Worm (Caenorhabditis elegans) whole organism, young adult: Measurements from ENCODE around the gene AC3.5.

ENCODE experiments used
- B0336.3 ChIP-seq: fragments of 200-800 bp; sonication (Bioruptor generic); IDR thresholded peaks from 2 replicates; pipeline ENCODE4 v1.3.6; 2022; ENCODE audit warnings: missing genetic modification characterization, missing compliant biosample characterization
- C17E4.6 ChIP-seq: fragments of 200-800 bp; sonication (Bioruptor generic); IDR thresholded peaks from 2 replicates; pipeline ENCODE4 v1.3.6; 2022; ENCODE audit warnings: missing genetic modification reagents, missing genetic modification characterization, missing compliant biosample characterization
- F23B12.7 ChIP-seq: sonication (generic microtip); optimal IDR thresholded peaks from 2 replicates; lab custom pipeline; 2017; ENCODE audit warnings: missing genetic modification characterization, mild to moderate bottlenecking, missing compliant biosample characterization, antibody characterized with exemption, moderate library complexity; ENCODE audit not compliant: insufficient read depth
- K11D2.4 ChIP-seq: fragments of 200-800 bp; sonication (Bioruptor generic); IDR thresholded peaks from 2 replicates; pipeline ENCODE4 v1.3.6; 2022; ENCODE audit warnings: missing genetic modification reagents, missing genetic modification characterization, missing compliant biosample characterization
- T26A5.8 ChIP-seq: sonication (generic microtip); optimal IDR thresholded peaks from 2 replicates; lab custom pipeline; 2016; ENCODE audit warnings: missing genetic modification characterization, missing compliant biosample characterization
- Y53G8AR.9 ChIP-seq: fragments of 200-800 bp; sonication (Bioruptor generic); conservative IDR thresholded peaks from 2 replicates; pipeline ENCODE4 v1.3.6; 2022; ENCODE audit warnings: missing genetic modification reagents, missing genetic modification characterization, missing compliant biosample characterization
- Y56A3A.18 ChIP-seq: fragments of 200-800 bp; sonication (Bioruptor generic); IDR thresholded peaks from 2 replicates; pipeline ENCODE4 v1.3.6; 2022; ENCODE audit warnings: missing genetic modification reagents, missing genetic modification characterization, missing compliant biosample characterization
- ZK185.1 ChIP-seq: sonication (generic microtip); optimal IDR thresholded peaks from 2 replicates; lab custom pipeline; 2016; ENCODE audit warnings: mild to moderate bottlenecking, missing genetic modification characterization, missing compliant biosample characterization; ENCODE audit not compliant: poor library complexity, severe bottlenecking
- akir-1 ChIP-seq: fragments of 200-800 bp; sonication (Bioruptor generic); optimal IDR thresholded peaks from 2 replicates; lab custom pipeline; 2018; ENCODE audit warnings: mild to moderate bottlenecking, missing genetic modification characterization, moderate library complexity, missing compliant biosample characterization
- ama-1 ChIP-seq, 3 experiments: fragments of 150-350 bp in 1 of 3; sonication (generic microtip) in 2 of 3; optimal IDR thresholded peaks; 2 replicates each; lab custom pipeline; 2014 to 2018; ENCODE audit warnings: missing biosample characterization in 2 of 3, missing genetic modification characterization in 2 of 3, missing genetic modification reagents in 2 of 3
- atf-7 ChIP-seq: sonication (generic microtip); optimal IDR thresholded peaks from 2 replicates; lab custom pipeline; 2017; ENCODE audit warnings: mild to moderate bottlenecking, missing genetic modification characterization, missing compliant biosample characterization
- bed-1 ChIP-seq: fragments of 200-800 bp; sonication (Bioruptor generic); IDR thresholded peaks from 2 replicates; pipeline ENCODE4 v1.3.6; 2022; ENCODE audit warnings: missing genetic modification reagents, missing genetic modification characterization, missing compliant biosample characterization
- cebp-1 ChIP-seq, 2 experiments: fragments of 200-800 bp in 1 of 2; sonication (Bioruptor generic) in 1 of 2; sonication (generic microtip) in 1 of 2; IDR thresholded peaks in 1 of 2; optimal IDR thresholded peaks in 1 of 2; 2 replicates each; pipeline versions ENCODE4 v1.3.6 to Lab custom; 2017 to 2022; ENCODE audit warnings: missing compliant biosample characterization in 2 of 2, missing genetic modification characterization in 2 of 2, mild to moderate bottlenecking in 1 of 2, missing genetic modification reagents in 1 of 2, moderate library complexity in 1 of 2
- ceh-79 ChIP-seq: sonication (generic microtip); optimal IDR thresholded peaks from 2 replicates; lab custom pipeline; 2017; ENCODE audit warnings: mild to moderate bottlenecking, missing genetic modification characterization, missing compliant biosample characterization
- dpl-1 ChIP-seq: fragments of 150-350 bp; optimal IDR thresholded peaks from 2 replicates; lab custom pipeline; 2014; ENCODE audit warnings: missing biosample characterization, missing genetic modification reagents, missing genetic modification characterization
- ets-4 ChIP-seq: fragments of 200-800 bp; sonication (Bioruptor generic); optimal IDR thresholded peaks from 2 replicates; lab custom pipeline; 2018; ENCODE audit warnings: mild to moderate bottlenecking, missing genetic modification characterization, missing compliant biosample characterization
- him-1 ChIP-seq: sonication (generic microtip); optimal IDR thresholded peaks from 2 replicates; lab custom pipeline; 2016; ENCODE audit warnings: missing genotype, missing genetic modification reagents, missing genetic modification characterization, missing compliant biosample characterization
- hlh-12 ChIP-seq: sonication (generic microtip); optimal IDR thresholded peaks from 2 replicates; lab custom pipeline; 2016; ENCODE audit warnings: missing genetic modification characterization, missing compliant biosample characterization
- hlh-26 ChIP-seq: fragments of 200-800 bp; sonication (Bioruptor generic); conservative IDR thresholded peaks from 2 replicates; pipeline ENCODE4 v1.3.6; 2022; ENCODE audit warnings: missing genetic modification reagents, missing genetic modification characterization, missing compliant biosample characterization
- hmg-20 ChIP-seq: fragments of 200-800 bp; sonication (Bioruptor generic); IDR thresholded peaks from 2 replicates; pipeline ENCODE4 v1.3.6; 2022; ENCODE audit warnings: missing genetic modification reagents, missing genetic modification characterization, missing compliant biosample characterization
- hsf-1 ChIP-seq: fragments of 200-800 bp; sonication (Bioruptor generic); IDR thresholded peaks from 2 replicates; pipeline ENCODE4 v1.3.6; 2022; ENCODE audit warnings: missing genetic modification reagents, missing genetic modification characterization, missing compliant biosample characterization
- lin-40 ChIP-seq: sonication (generic microtip); optimal IDR thresholded peaks from 2 replicates; lab custom pipeline; 2016; ENCODE audit warnings: missing genetic modification characterization, mild to moderate bottlenecking, missing compliant biosample characterization, missing genotype, missing genetic modification reagents
- lin-54 ChIP-seq: fragments of 200-800 bp; sonication (Bioruptor generic); optimal IDR thresholded peaks from 2 replicates; lab custom pipeline; 2018; ENCODE audit warnings: mild to moderate bottlenecking, missing genetic modification characterization, missing compliant biosample characterization
- lsl-1 ChIP-seq: fragments of 200-800 bp; sonication (Bioruptor generic); optimal IDR thresholded peaks from 2 replicates; lab custom pipeline; 2018; ENCODE audit warnings: mild to moderate bottlenecking, missing genetic modification characterization, moderate library complexity, missing compliant biosample characterization
- madf-3 ChIP-seq: fragments of 200-800 bp; sonication (Bioruptor generic); IDR thresholded peaks from 2 replicates; pipeline ENCODE4 v1.3.6; 2022; ENCODE audit warnings: missing genetic modification reagents, missing genetic modification characterization, missing compliant biosample characterization
- nfya-1 ChIP-seq: sonication (generic microtip); optimal IDR thresholded peaks from 2 replicates; lab custom pipeline; 2017; ENCODE audit warnings: antibody characterized with exemption, missing compliant biosample characterization, missing genetic modification characterization, borderline replicate concordance; ENCODE audit not compliant: insufficient read depth
- nfya-2 ChIP-seq: fragments of 200-800 bp; sonication (Bioruptor generic); IDR thresholded peaks from 2 replicates; pipeline ENCODE4 v1.3.6; 2022; ENCODE audit warnings: missing genetic modification reagents, missing genetic modification characterization, missing compliant biosample characterization
- nhr-179 ChIP-seq: sonication (generic microtip); optimal IDR thresholded peaks from 2 replicates; lab custom pipeline; 2016; ENCODE audit warnings: mild to moderate bottlenecking, missing genetic modification characterization, missing compliant biosample characterization
- nhr-27 ChIP-seq: fragments of 200-800 bp; sonication (Bioruptor generic); optimal IDR thresholded peaks from 2 replicates; lab custom pipeline; 2018; ENCODE audit warnings: mild to moderate bottlenecking, missing genetic modification characterization, moderate library complexity, missing compliant biosample characterization
- nhr-80 ChIP-seq: sonication (generic microtip); optimal IDR thresholded peaks from 2 replicates; lab custom pipeline; 2016; ENCODE audit warnings: missing genetic modification characterization, missing compliant biosample characterization
- nhr-90 ChIP-seq: sonication (generic microtip); optimal IDR thresholded peaks from 2 replicates; lab custom pipeline; 2016; ENCODE audit warnings: missing genotype, mild to moderate bottlenecking, missing genetic modification characterization, missing compliant biosample characterization
- pbrm-1 ChIP-seq: fragments of 200-800 bp; sonication (Bioruptor generic); IDR thresholded peaks from 2 replicates; pipeline ENCODE4 v1.3.6; 2022; ENCODE audit warnings: missing genetic modification reagents, missing genetic modification characterization, missing compliant biosample characterization
- snpc-1.3 ChIP-seq: sonication (generic microtip); optimal IDR thresholded peaks from 2 replicates; lab custom pipeline; 2017; ENCODE audit warnings: missing genetic modification characterization, mild to moderate bottlenecking, missing compliant biosample characterization, antibody characterized with exemption, moderate library complexity, missing genotype, missing genetic modification reagents; ENCODE audit not compliant: insufficient read depth
- unc-62 ChIP-seq: fragments of 150-350 bp; optimal IDR thresholded peaks from 2 replicates; lab custom pipeline; 2014; ENCODE audit warnings: missing biosample characterization, missing genetic modification reagents, missing genetic modification characterization
- ztf-22 ChIP-seq: fragments of 200-800 bp; sonication (Bioruptor generic); optimal IDR thresholded peaks from 2 replicates; lab custom pipeline; 2018; ENCODE audit warnings: mild to moderate bottlenecking, missing genetic modification characterization, moderate library complexity, missing compliant biosample characterization
- ztf-28 ChIP-seq: fragments of 200-800 bp; sonication (Bioruptor generic); IDR thresholded peaks from 2 replicates; pipeline ENCODE4 v1.3.6; 2022; ENCODE audit warnings: missing genetic modification reagents, missing genetic modification characterization, missing compliant biosample characterization
- ztf-6 ChIP-seq: fragments of 200-800 bp; sonication (Bioruptor generic); IDR thresholded peaks from 2 replicates; pipeline ENCODE4 v1.3.6; 2022; ENCODE audit warnings: missing genetic modification reagents, missing genetic modification characterization, missing compliant biosample characterization

Gene AC3.5

ce11 chrV:10398431-10398830 is 10.1 kb downstream of the AC3.5 start, which contains the start of gene ugt-2:
Gene ugt-2 (plus strand): TSS chrV:10398801.
- TF ChIP-seq atf-7 (no peak), nhr-80 (tag; lab: Kevin White, UChicago) (peak; percentile 42)

- TF ChIP-seq cebp-1 (GFP tag; IDR thresholded peaks at IDR 0.05; lab: Robert Waterston, UW) (peak; percentile 84), cebp-1 (tag; optimal IDR thresholded peaks at IDR 0.05; lab: Kevin White, UChicago) (peak; percentile 86), C17E4.6 (no peak), nhr-80 (tag; lab: Kevin White, UChicago) (peak; percentile 93), F23B12.7 (tag; lab: Kevin White, UChicago) (no peak), ets-4 (GFP tag; lab: Kevin White, UChicago) (peak; percentile 32)
- TF ChIP-seq, all 124 proteins: peak for 3
These were observed 11.0 kb downstream of the AC3.5 start for ce11 chrV:10399290-10399689.

- no peak for TF ChIP-seq dpl-1
- no peak for TF ChIP-seq hmg-20 (GFP tag; lab: Robert Waterston, UW)
- TF ChIP-seq ceh-79, result no peak
- TF ChIP-seq nhr-27 (tag; lab: Kevin White, UChicago), result no peak
- no peak for TF ChIP-seq F23B12.7 (tag; lab: Kevin White, UChicago)
- no peak for TF ChIP-seq hsf-1
These were observed 14.5 kb downstream of the AC3.5 start, which contains the start of gene F15H10.8 for ce11 chrV:10402804-10403203. Gene F15H10.8 (minus strand): TSS chrV:10402904.

ce11 chrV:10404701-10405100 is 16.4 kb downstream of the AC3.5 start:
- peak; percentile 74 for TF ChIP-seq nhr-80 (tag; lab: Kevin White, UChicago)
- no peak for TF ChIP-seq madf-3 (GFP tag; lab: Robert Waterston, UW)

- TF ChIP-seq ztf-22 (GFP tag; lab: Kevin White, UChicago) (no peak), lin-54 (no peak), hlh-12 (tag; lab: Kevin White, UChicago) (no peak), pbrm-1 (no peak), ama-1 (optimal IDR thresholded peaks at IDR 0.05; lab: Kevin White, UChicago) (no peak), ama-1 (GFP tag; optimal IDR thresholded peaks at IDR 0.05; lab: Kevin White, UChicago) (no peak), ztf-6 (GFP tag; lab: Robert Waterston, UW) (no peak), akir-1 (GFP tag; lab: Kevin White, UChicago) (no peak), nfya-2 (no peak), Y56A3A.18 (no peak), K11D2.4 (GFP tag; lab: Robert Waterston, UW) (no peak), bed-1 (GFP tag; lab: Robert Waterston, UW) (no peak), lin-40 (no peak)
These were observed 18.0 kb downstream of the AC3.5 start, which contains the start of gene F15H10.7 for ce11 chrV:10406313-10406712. Gene F15H10.7 (minus strand): TSS chrV:10406413.

ce11 chrV:10410030-10410713 is 21.8 kb downstream of the AC3.5 start, which contains the start of gene F15H10.12:
Gene F15H10.12 (minus strand): TSS chrV:10410080.
- TF ChIP-seq lsl-1, result no peak
- no peak for TF ChIP-seq unc-62 (GFP tag; lab: Kevin White, UChicago)
- no peak for TF ChIP-seq him-1 (tag; lab: Kevin White, UChicago)
- no peak for TF ChIP-seq nhr-179 (tag; lab: Kevin White, UChicago)
- TF ChIP-seq hlh-26 (GFP tag; lab: Robert Waterston, UW), result no peak
- TF ChIP-seq bed-1 (GFP tag; lab: Robert Waterston, UW), result no peak
- no peak for TF ChIP-seq Y53G8AR.9 (GFP tag; lab: Robert Waterston, UW)
- TF ChIP-seq nfya-1 (tag; lab: Kevin White, UChicago), result no peak
- TF ChIP-seq cebp-1 (GFP tag; IDR thresholded peaks at IDR 0.05; lab: Robert Waterston, UW), result no peak
- no peak for TF ChIP-seq cebp-1 (tag; optimal IDR thresholded peaks at IDR 0.05; lab: Kevin White, UChicago)
- no peak for TF ChIP-seq T26A5.8
- no peak for TF ChIP-seq ZK185.1 (tag; lab: Kevin White, UChicago)
- TF ChIP-seq B0336.3 (GFP tag; lab: Robert Waterston, UW), result no peak
- no peak for TF ChIP-seq ztf-28 (GFP tag; lab: Robert Waterston, UW)
- no peak for TF ChIP-seq nhr-90
- TF ChIP-seq snpc-1.3 (tag; lab: Kevin White, UChicago), result no peak
